Worm (Caenorhabditis elegans): ENCODE data around the gene mtl-1.

DNA sequence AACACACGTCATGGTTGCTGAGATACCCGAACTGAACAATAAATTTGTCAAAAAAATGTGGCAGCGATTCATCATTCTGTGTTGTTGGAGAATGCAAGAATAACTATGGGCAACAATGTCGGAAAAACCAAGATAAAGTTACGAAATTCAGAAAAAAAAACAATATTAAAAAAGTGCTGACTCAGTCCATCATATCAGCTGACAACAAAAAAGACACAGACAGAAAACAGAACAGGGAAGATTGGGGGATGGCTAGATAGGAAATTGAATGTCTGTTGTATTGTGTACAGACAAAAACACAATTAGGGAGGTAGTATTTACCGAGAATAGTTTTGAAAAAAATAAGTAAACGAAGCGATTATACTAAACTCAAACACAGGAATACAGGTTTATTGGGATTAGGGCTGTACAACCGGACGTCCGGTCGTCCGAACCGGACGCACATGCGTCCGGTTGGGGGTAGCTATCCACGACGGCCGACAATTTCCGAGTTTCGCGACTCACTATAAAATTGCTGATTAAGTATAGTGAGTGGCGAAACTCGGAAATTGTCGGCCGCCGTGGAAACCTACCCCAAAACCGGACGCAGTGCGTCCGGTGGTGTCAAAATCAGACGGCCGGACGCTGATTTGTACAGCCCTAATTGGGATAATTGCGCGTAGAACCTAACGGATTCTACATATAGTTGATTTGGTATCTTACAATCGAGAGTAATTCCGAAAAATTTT lies 34.0 kb downstream of the mtl-1 start:
- TF ChIP-seq fos-1 (tag; optimal IDR thresholded peaks at IDR 0.05), result no peak
- TF ChIP-seq lin-39 (tag; optimal IDR thresholded peaks at IDR 0.05), result no peak
- TF ChIP-seq ztf-4 (tag; optimal IDR thresholded peaks at IDR 0.05), result no peak
- peak; percentile 7 for TF ChIP-seq ceh-28 (tag; optimal IDR thresholded peaks at IDR 0.05)
- no peak for TF ChIP-seq nhr-28 (tag; optimal IDR thresholded peaks at IDR 0.05)
- TF ChIP-seq ama-1 (optimal IDR thresholded peaks at IDR 0.05), result no peak
- no peak for TF ChIP-seq ceh-82 (tag; optimal IDR thresholded peaks at IDR 0.05)
- TF ChIP-seq daf-12 (tag; optimal IDR thresholded peaks at IDR 0.05), result no peak
- TF ChIP-seq ZK546.5 (tag; optimal IDR thresholded peaks at IDR 0.05), result no peak
- no peak for TF ChIP-seq fkh-10 (GFP tag; optimal IDR thresholded peaks at IDR 0.05)
- no peak for TF ChIP-seq nhr-77 (tag; optimal IDR thresholded peaks at IDR 0.05)
- TF ChIP-seq elt-3 (tag; optimal IDR thresholded peaks at IDR 0.05), result no peak
- TF ChIP-seq skn-1 (tag; optimal IDR thresholded peaks at IDR 0.05), result no peak
- no peak for TF ChIP-seq unc-62 (GFP tag; optimal IDR thresholded peaks at IDR 0.05)

All from whole organism, L3 larva.